Worm (Caenorhabditis elegans) whole organism, mixed stage, embryonic: ENCODE measurements around the gene pgp-7.

Experiments
- ham-2 ChIP-seq: fragments of 200-800 bp; sonication (Bioruptor generic); optimal IDR thresholded peaks from 2 replicates; lab custom pipeline; 2018; ENCODE audit warnings: mild to moderate bottlenecking, missing genetic modification characterization, missing compliant biosample characterization
- hlh-1 ChIP-seq: fragments of 150-350 bp; optimal IDR thresholded peaks from 2 replicates; lab custom pipeline; 2014; ENCODE audit warnings: missing biosample characterization, missing genetic modification reagents, missing genetic modification characterization
- lin-13 ChIP-seq: fragments of 150-350 bp; optimal IDR thresholded peaks from 2 replicates; lab custom pipeline; 2014; ENCODE audit warnings: missing biosample characterization, missing genetic modification characterization
- lsy-2 ChIP-seq: fragments of 150-350 bp; optimal IDR thresholded peaks from 2 replicates; lab custom pipeline; 2014; ENCODE audit warnings: missing biosample characterization, missing genetic modification characterization
- nhr-12 ChIP-seq: fragments of 150-350 bp; optimal IDR thresholded peaks from 2 replicates; lab custom pipeline; 2014; ENCODE audit warnings: missing biosample characterization, missing genetic modification characterization
- nhr-237 ChIP-seq: fragments of 150-350 bp; optimal IDR thresholded peaks from 2 replicates; lab custom pipeline; 2014; ENCODE audit warnings: missing biosample characterization, missing genetic modification characterization
- pha-4 ChIP-seq: fragments of 150-350 bp; optimal IDR thresholded peaks from 2 replicates; lab custom pipeline; 2018; ENCODE audit warnings: missing biosample characterization, missing genetic modification reagents, missing genetic modification characterization
- snpc-4 ChIP-seq: fragments of 150-350 bp; optimal IDR thresholded peaks from 2 replicates; lab custom pipeline; 2014; ENCODE audit warnings: missing biosample characterization, missing genetic modification characterization
- sptf-1 ChIP-seq: sonication (generic microtip); optimal IDR thresholded peaks from 2 replicates; lab custom pipeline; 2017; ENCODE audit warnings: mild to moderate bottlenecking, missing genetic modification characterization, moderate library complexity, missing compliant biosample characterization
- unc-120 ChIP-seq: sonication (generic microtip); optimal IDR thresholded peaks from 2 replicates; lab custom pipeline; 2017; ENCODE audit warnings: missing genetic modification characterization, missing compliant biosample characterization; ENCODE audit not compliant: poor library complexity, severe bottlenecking
- unc-39 ChIP-seq: fragments of 150-350 bp; optimal IDR thresholded peaks from 2 replicates; lab custom pipeline; 2014; ENCODE audit warnings: missing biosample characterization, missing genetic modification characterization
- unc-62 ChIP-seq: fragments of 150-350 bp; optimal IDR thresholded peaks from 2 replicates; lab custom pipeline; 2014; ENCODE audit warnings: missing biosample characterization, missing genetic modification reagents, missing genetic modification characterization

DNA sequence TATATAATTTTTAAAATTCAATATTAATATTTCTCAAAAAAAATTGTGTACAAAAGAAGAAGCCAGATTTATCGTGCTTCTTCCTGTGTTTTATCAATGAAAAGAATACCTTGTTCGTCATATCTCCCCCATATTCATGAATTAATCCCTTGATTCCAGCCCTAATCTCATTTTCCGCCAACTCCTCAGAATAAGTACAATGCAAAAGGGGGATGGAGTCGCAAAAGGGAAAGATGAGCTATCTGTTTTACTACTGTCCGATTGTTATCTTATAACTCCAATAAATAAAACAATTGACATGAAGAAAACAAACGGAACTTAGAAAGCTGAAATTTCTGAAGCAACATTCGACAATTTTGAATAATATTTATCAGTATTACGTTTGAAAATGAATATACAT lies 32.4 kb downstream of the pgp-7 start:
- TF ChIP-seq unc-120 (tag; lab: Kevin White, UChicago), result no peak
- TF ChIP-seq nhr-237, result no peak
- TF ChIP-seq pha-4 (tag; lab: Kevin White, UChicago), result no peak
- no peak for TF ChIP-seq unc-39 (tag; lab: Kevin White, UChicago)
- no peak for TF ChIP-seq lin-13
- TF ChIP-seq ham-2, result no peak
- TF ChIP-seq lsy-2 (tag; lab: Kevin White, UChicago), result no peak
- no peak for TF ChIP-seq snpc-4
- no peak for TF ChIP-seq hlh-1 (tag; lab: Kevin White, UChicago)
- no peak for TF ChIP-seq sptf-1 (tag; lab: Kevin White, UChicago)
- no peak for TF ChIP-seq unc-62 (GFP tag; lab: Kevin White, UChicago)
- TF ChIP-seq nhr-12 (tag; lab: Kevin White, UChicago), result no peak
